Worm (Caenorhabditis elegans) whole organism, young adult: ENCODE data around the gene klp-18.

Experiments used
- B0336.3 ChIP-seq: fragments of 200-800 bp; sonication (Bioruptor generic); IDR thresholded peaks from 2 replicates; pipeline ENCODE4 v1.3.6; 2022; ENCODE audit warnings: missing genetic modification characterization, missing compliant biosample characterization
- C06A6.2 ChIP-seq: fragments of 200-800 bp; sonication (Bioruptor generic); conservative IDR thresholded peaks from 2 replicates; pipeline ENCODE4 v1.3.6; 2022; ENCODE audit warnings: missing genetic modification characterization, missing compliant biosample characterization
- F22D6.2 ChIP-seq: sonication (generic microtip); optimal IDR thresholded peaks from 2 replicates; lab custom pipeline; 2016; ENCODE audit warnings: mild to moderate bottlenecking, missing genetic modification characterization, missing compliant biosample characterization
- F23B12.7 ChIP-seq: sonication (generic microtip); optimal IDR thresholded peaks from 2 replicates; lab custom pipeline; 2017; ENCODE audit warnings: missing genetic modification characterization, mild to moderate bottlenecking, missing compliant biosample characterization, antibody characterized with exemption, moderate library complexity; ENCODE audit not compliant: insufficient read depth
- F39B2.1 ChIP-seq: fragments of 200-800 bp; sonication (Bioruptor generic); IDR thresholded peaks from 2 replicates; pipeline ENCODE4 v1.3.6; 2022; ENCODE audit warnings: missing genetic modification reagents, missing genetic modification characterization, missing compliant biosample characterization
- F57A8.1 ChIP-seq: fragments of 200-800 bp; sonication (Bioruptor generic); optimal IDR thresholded peaks from 2 replicates; lab custom pipeline; 2018; ENCODE audit warnings: mild to moderate bottlenecking, missing genetic modification characterization, moderate library complexity, missing compliant biosample characterization
- F57C9.4 ChIP-seq: sonication (generic microtip); optimal IDR thresholded peaks from 2 replicates; lab custom pipeline; 2017; ENCODE audit warnings: mild to moderate bottlenecking, missing genetic modification characterization, missing compliant biosample characterization
- T26A5.8 ChIP-seq: sonication (generic microtip); optimal IDR thresholded peaks from 2 replicates; lab custom pipeline; 2016; ENCODE audit warnings: missing genetic modification characterization, missing compliant biosample characterization
- Y56A3A.18 ChIP-seq: fragments of 200-800 bp; sonication (Bioruptor generic); IDR thresholded peaks from 2 replicates; pipeline ENCODE4 v1.3.6; 2022; ENCODE audit warnings: missing genetic modification reagents, missing genetic modification characterization, missing compliant biosample characterization
- Y79H2A.3 ChIP-seq: fragments of 200-800 bp; sonication (Bioruptor generic); conservative IDR thresholded peaks from 2 replicates; pipeline ENCODE4 v1.3.6; 2022; ENCODE audit warnings: missing genetic modification reagents, missing genetic modification characterization, missing compliant biosample characterization
- Y95B8A.8 ChIP-seq: fragments of 200-800 bp; sonication (Bioruptor generic); IDR thresholded peaks from 2 replicates; pipeline ENCODE4 v1.3.6; 2022; ENCODE audit warnings: missing genetic modification reagents, missing genetic modification characterization, missing compliant biosample characterization
- aptf-3 ChIP-seq: fragments of 200-800 bp; sonication (Bioruptor generic); IDR thresholded peaks from 2 replicates; pipeline ENCODE4 v1.3.6; 2022; ENCODE audit warnings: missing genetic modification characterization, missing compliant biosample characterization
- attf-3 ChIP-seq: fragments of 200-800 bp; sonication (Bioruptor generic); conservative IDR thresholded peaks from 2 replicates; pipeline ENCODE4 v1.3.6; 2022; ENCODE audit warnings: missing genetic modification reagents, missing genetic modification characterization, missing compliant biosample characterization
- attf-5 ChIP-seq: fragments of 200-800 bp; sonication (Bioruptor generic); optimal IDR thresholded peaks from 2 replicates; lab custom pipeline; 2018; ENCODE audit warnings: mild to moderate bottlenecking, missing genetic modification characterization, missing compliant biosample characterization
- ccch-3 ChIP-seq: fragments of 200-800 bp; sonication (Bioruptor generic); optimal IDR thresholded peaks from 2 replicates; lab custom pipeline; 2018; ENCODE audit warnings: mild to moderate bottlenecking, missing genetic modification characterization, missing compliant biosample characterization
- ceh-100 ChIP-seq: fragments of 200-800 bp; sonication (Bioruptor generic); IDR thresholded peaks from 2 replicates; pipeline ENCODE4 v1.3.6; 2022; ENCODE audit warnings: missing genetic modification reagents, missing genetic modification characterization, missing compliant biosample characterization
- ceh-58 ChIP-seq: fragments of 200-800 bp; sonication (Bioruptor generic); IDR thresholded peaks from 2 replicates; pipeline ENCODE4 v1.3.6; 2022; ENCODE audit warnings: missing genetic modification characterization, missing compliant biosample characterization
- dpl-1 ChIP-seq: fragments of 150-350 bp; optimal IDR thresholded peaks from 2 replicates; lab custom pipeline; 2014; ENCODE audit warnings: missing biosample characterization, missing genetic modification reagents, missing genetic modification characterization
- egl-44 ChIP-seq: fragments of 200-800 bp; sonication (Bioruptor generic); IDR thresholded peaks from 2 replicates; pipeline ENCODE4 v1.3.6; 2022; ENCODE audit warnings: missing genetic modification reagents, missing genetic modification characterization, missing compliant biosample characterization
- ekl-4 ChIP-seq: fragments of 200-800 bp; sonication (Bioruptor generic); IDR thresholded peaks from 2 replicates; pipeline ENCODE4 v1.3.6; 2022; ENCODE audit warnings: missing genetic modification reagents, missing genetic modification characterization, missing compliant biosample characterization
- fkh-3 ChIP-seq: sonication (generic microtip); optimal IDR thresholded peaks from 2 replicates; lab custom pipeline; 2016; ENCODE audit warnings: mild to moderate bottlenecking, missing genetic modification characterization, missing compliant biosample characterization
- gei-17 ChIP-seq: fragments of 200-800 bp; sonication (Bioruptor generic); optimal IDR thresholded peaks from 2 replicates; lab custom pipeline; 2018; ENCODE audit warnings: mild to moderate bottlenecking, missing genetic modification characterization, missing compliant biosample characterization
- hmg-1.2 ChIP-seq: fragments of 200-800 bp; sonication (Bioruptor generic); IDR thresholded peaks from 2 replicates; pipeline ENCODE4 v1.3.6; 2022; ENCODE audit warnings: missing genetic modification reagents, missing genetic modification characterization, missing compliant biosample characterization
- hrde-1 ChIP-seq: sonication (generic microtip); optimal IDR thresholded peaks from 2 replicates; lab custom pipeline; 2016; ENCODE audit warnings: missing genetic modification characterization, mild to moderate bottlenecking, missing compliant biosample characterization, moderate library complexity, missing genotype, missing genetic modification reagents, borderline replicate concordance
- hsf-1 ChIP-seq: fragments of 200-800 bp; sonication (Bioruptor generic); IDR thresholded peaks from 2 replicates; pipeline ENCODE4 v1.3.6; 2022; ENCODE audit warnings: missing genetic modification reagents, missing genetic modification characterization, missing compliant biosample characterization
- lag-1 ChIP-seq: fragments of 200-800 bp; sonication (Bioruptor generic); IDR thresholded peaks from 2 replicates; pipeline ENCODE4 v1.3.6; 2022; ENCODE audit warnings: missing genetic modification reagents, missing genetic modification characterization, missing compliant biosample characterization
- let-607 ChIP-seq, 2 experiments: fragments of 200-800 bp in 1 of 2; sonication (Bioruptor generic) in 1 of 2; sonication (generic microtip) in 1 of 2; optimal IDR thresholded peaks; 2 replicates each; lab custom pipeline; 2016 to 2018; ENCODE audit warnings: mild to moderate bottlenecking in 2 of 2, missing compliant biosample characterization in 2 of 2, missing genetic modification characterization in 2 of 2, moderate library complexity in 2 of 2, missing genotype in 1 of 2
- lsl-1 ChIP-seq: fragments of 200-800 bp; sonication (Bioruptor generic); optimal IDR thresholded peaks from 2 replicates; lab custom pipeline; 2018; ENCODE audit warnings: mild to moderate bottlenecking, missing genetic modification characterization, moderate library complexity, missing compliant biosample characterization
- madf-10 ChIP-seq: sonication (generic microtip); optimal IDR thresholded peaks from 2 replicates; lab custom pipeline; 2016; ENCODE audit warnings: mild to moderate bottlenecking, missing genetic modification characterization, missing compliant biosample characterization
- madf-8 ChIP-seq: fragments of 200-800 bp; sonication (Bioruptor generic); conservative IDR thresholded peaks from 2 replicates; pipeline ENCODE4 v1.3.6; 2022; ENCODE audit warnings: missing genetic modification reagents, missing genetic modification characterization, missing compliant biosample characterization
- mel-28 ChIP-seq: sonication (generic microtip); optimal IDR thresholded peaks from 2 replicates; lab custom pipeline; 2016; ENCODE audit warnings: borderline replicate concordance, mild to moderate bottlenecking, missing genetic modification characterization, missing compliant biosample characterization
- nfya-1 ChIP-seq: sonication (generic microtip); optimal IDR thresholded peaks from 2 replicates; lab custom pipeline; 2017; ENCODE audit warnings: antibody characterized with exemption, missing compliant biosample characterization, missing genetic modification characterization, borderline replicate concordance; ENCODE audit not compliant: insufficient read depth
- nfya-2 ChIP-seq: fragments of 200-800 bp; sonication (Bioruptor generic); IDR thresholded peaks from 2 replicates; pipeline ENCODE4 v1.3.6; 2022; ENCODE audit warnings: missing genetic modification reagents, missing genetic modification characterization, missing compliant biosample characterization
- nhr-120 ChIP-seq: fragments of 200-800 bp; sonication (Bioruptor generic); IDR thresholded peaks from 2 replicates; pipeline ENCODE4 v1.3.6; 2022; ENCODE audit warnings: missing genetic modification characterization, missing compliant biosample characterization
- nhr-179 ChIP-seq: sonication (generic microtip); optimal IDR thresholded peaks from 2 replicates; lab custom pipeline; 2016; ENCODE audit warnings: mild to moderate bottlenecking, missing genetic modification characterization, missing compliant biosample characterization
- nhr-80 ChIP-seq: sonication (generic microtip); optimal IDR thresholded peaks from 2 replicates; lab custom pipeline; 2016; ENCODE audit warnings: missing genetic modification characterization, missing compliant biosample characterization
- pbrm-1 ChIP-seq: fragments of 200-800 bp; sonication (Bioruptor generic); IDR thresholded peaks from 2 replicates; pipeline ENCODE4 v1.3.6; 2022; ENCODE audit warnings: missing genetic modification reagents, missing genetic modification characterization, missing compliant biosample characterization
- repo-1 ChIP-seq: sonication (generic microtip); optimal IDR thresholded peaks from 2 replicates; lab custom pipeline; 2017; ENCODE audit warnings: mild to moderate bottlenecking, missing genetic modification characterization, missing compliant biosample characterization
- rpc-1 ChIP-seq, 2 experiments: fragments of 150-350 bp in 1 of 2; sonication (generic microtip) in 1 of 2; optimal IDR thresholded peaks; 2 replicates each; lab custom pipeline; 2014 to 2018; ENCODE audit warnings: missing biosample characterization in 1 of 2, missing genetic modification characterization in 1 of 2, missing genetic modification reagents in 1 of 2, missing genotype in 1 of 2
- sea-2 ChIP-seq: fragments of 200-800 bp; sonication (Bioruptor generic); IDR thresholded peaks from 2 replicates; pipeline ENCODE4 v1.3.6; 2022; ENCODE audit warnings: missing genetic modification characterization, missing compliant biosample characterization
- snpc-3.4 ChIP-seq: sonication (generic microtip); optimal IDR thresholded peaks from 2 replicates; lab custom pipeline; 2017; ENCODE audit warnings: missing genetic modification characterization, mild to moderate bottlenecking, missing compliant biosample characterization, antibody characterized with exemption, moderate library complexity, missing genotype, missing genetic modification reagents
- tbp1 ChIP-seq: fragments of 200-800 bp; sonication (Bioruptor generic); optimal IDR thresholded peaks from 2 replicates; lab custom pipeline; 2018; ENCODE audit warnings: mild to moderate bottlenecking, missing genetic modification characterization, missing compliant biosample characterization
- tlf-1 ChIP-seq: fragments of 200-800 bp; sonication (Bioruptor generic); optimal IDR thresholded peaks from 2 replicates; lab custom pipeline; 2018; ENCODE audit warnings: mild to moderate bottlenecking, missing genetic modification characterization, missing compliant biosample characterization
- unc-130 ChIP-seq: sonication (generic microtip); optimal IDR thresholded peaks from 2 replicates; lab custom pipeline; 2016; ENCODE audit warnings: missing genetic modification reagents, missing genetic modification characterization, missing compliant biosample characterization
- xnd-1 ChIP-seq: sonication (generic microtip); optimal IDR thresholded peaks from 2 replicates; lab custom pipeline; 2016; ENCODE audit warnings: missing genotype, missing genetic modification reagents, missing genetic modification characterization, missing compliant biosample characterization
- zim-3 ChIP-seq: sonication (generic microtip); optimal IDR thresholded peaks from 2 replicates; lab custom pipeline; 2017; ENCODE audit warnings: mild to moderate bottlenecking, missing genetic modification characterization, moderate library complexity, missing compliant biosample characterization
- ztf-26 ChIP-seq: sonication (generic microtip); optimal IDR thresholded peaks from 2 replicates; lab custom pipeline; 2017; ENCODE audit warnings: missing genetic modification characterization, missing compliant biosample characterization
- ztf-28 ChIP-seq: fragments of 200-800 bp; sonication (Bioruptor generic); IDR thresholded peaks from 2 replicates; pipeline ENCODE4 v1.3.6; 2022; ENCODE audit warnings: missing genetic modification reagents, missing genetic modification characterization, missing compliant biosample characterization

Gene klp-18

DNA sequence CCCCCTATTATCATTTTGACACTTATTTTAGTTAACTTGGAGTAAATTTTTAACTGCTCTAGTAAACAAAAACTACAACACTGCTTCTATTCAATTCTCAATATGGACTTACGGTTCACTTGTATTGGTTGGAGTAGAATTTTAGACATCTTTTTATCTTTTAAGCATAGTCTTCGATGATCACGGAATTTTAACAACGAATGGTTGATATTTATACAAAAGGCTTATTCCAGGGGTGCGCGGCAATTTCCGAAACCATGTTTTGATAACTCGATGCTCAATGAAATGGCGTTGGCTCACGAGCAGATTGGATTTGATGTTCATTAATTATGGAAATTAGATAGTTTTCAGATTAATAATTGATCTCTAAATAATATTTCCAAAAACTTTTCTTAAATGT, 3.4 kb downstream of the klp-18 start (continued):
- TF ChIP-seq nhr-80 (tag; lab: Kevin White, UChicago) (no peak), nhr-120 (no peak), T26A5.8 (tag; lab: Kevin White, UChicago) (peak; percentile 51), zim-3 (no peak), madf-10 (tag; lab: Kevin White, UChicago) (no peak), madf-8 (peak; percentile 38), sea-2 (GFP tag; lab: Robert Waterston, UW) (no peak), F57C9.4 (tag; lab: Kevin White, UChicago) (peak; percentile 3), Y79H2A.3 (GFP tag; lab: Robert Waterston, UW) (peak; percentile 58; the same call in 1 of the 2 replicates), ceh-100 (GFP tag; lab: Robert Waterston, UW) (peak; percentile 66; the same call in 1 of the 2 replicates), repo-1 (tag; lab: Kevin White, UChicago) (no peak), lsl-1 (GFP tag; lab: Kevin White, UChicago) (peak; percentile 31), egl-44 (no peak), F23B12.7 (tag; lab: Kevin White, UChicago) (no peak), ztf-28 (GFP tag; lab: Robert Waterston, UW) (no peak), lag-1 (GFP tag; lab: Robert Waterston, UW) (no peak), hrde-1 (peak; percentile 96), ekl-4 (GFP tag; lab: Robert Waterston, UW) (peak; percentile 91), F57A8.1 (GFP tag; lab: Kevin White, UChicago) (no peak), ztf-26 (tag; lab: Kevin White, UChicago) (no peak), unc-130 (GFP tag; lab: Kevin White, UChicago) (peak; percentile 92), let-607 (tag; optimal IDR thresholded peaks at IDR 0.05; lab: Kevin White, UChicago) (no peak), ccch-3 (GFP tag; lab: Kevin White, UChicago) (no peak), attf-5 (GFP tag; lab: Kevin White, UChicago) (no peak), F22D6.2 (tag; lab: Kevin White, UChicago) (no peak), nfya-2 (GFP tag; lab: Robert Waterston, UW) (0 out of 2 replicates have a peak, but pooled peaks have one; percentile 85), pbrm-1 (GFP tag; lab: Robert Waterston, UW) (peak; percentile 60; the same call in 1 of the 2 replicates), hmg-1.2 (GFP tag; lab: Robert Waterston, UW) (peak; percentile 39; the same call in 1 of the 2 replicates), mel-28 (tag; lab: Kevin White, UChicago) (no peak), C06A6.2 (no peak), rpc-1 (optimal IDR thresholded peaks at IDR 0.05; lab: Kevin White, UChicago) (no peak), rpc-1 (tag; optimal IDR thresholded peaks at IDR 0.05; lab: Kevin White, UChicago) (no peak), tbp1 (GFP tag; lab: Kevin White, UChicago) (peak; percentile 35), Y95B8A.8 (GFP tag; lab: Robert Waterston, UW) (peak; percentile 84), fkh-3 (peak; percentile 20), snpc-3.4 (tag; lab: Kevin White, UChicago) (peak; percentile 85), gei-17 (no peak), xnd-1 (tag; lab: Kevin White, UChicago) (peak; percentile 62), aptf-3 (GFP tag; lab: Robert Waterston, UW) (no peak), nhr-179 (tag; lab: Kevin White, UChicago) (no peak), dpl-1 (GFP tag; lab: Kevin White, UChicago) (no peak), F39B2.1 (GFP tag; lab: Robert Waterston, UW) (no peak; the same call in none of the 2 replicates), tlf-1 (GFP tag; lab: Kevin White, UChicago) (peak; percentile 42), attf-3 (GFP tag; lab: Robert Waterston, UW) (no peak), B0336.3 (GFP tag; lab: Robert Waterston, UW) (peak; percentile 93), nfya-1 (tag; lab: Kevin White, UChicago) (no peak), Y56A3A.18 (GFP tag; lab: Robert Waterston, UW) (peak; percentile 63), hsf-1 (GFP tag; lab: Robert Waterston, UW) (peak; percentile 85), ceh-58 (GFP tag; lab: Robert Waterston, UW) (peak; percentile 79; the same call in 1 of the 2 replicates)
